Worm (Caenorhabditis elegans): Measurements from ENCODE around the gene T19A5.3.

- TF ChIP-seq W03F9.2 (tag; optimal IDR thresholded peaks at IDR 0.05) (no peak), him-1 (tag; optimal IDR thresholded peaks at IDR 0.05) (no peak), dao-5 (tag; optimal IDR thresholded peaks at IDR 0.05) (no peak)
Measured at ce11 chrV:8942437-8942978, 1.4 kb downstream of the T19A5.3 start.
